Worm (Caenorhabditis elegans) whole organism, young adult: ENCODE measurements around the gene ndua-1.

Experiments
- C17E4.6 ChIP-seq: fragments of 200-800 bp; sonication (Bioruptor generic); IDR thresholded peaks from 2 replicates; pipeline ENCODE4 v1.3.6; 2022; ENCODE audit warnings: missing genetic modification reagents, missing genetic modification characterization, missing compliant biosample characterization
- F23B12.7 ChIP-seq: sonication (generic microtip); optimal IDR thresholded peaks from 2 replicates; lab custom pipeline; 2017; ENCODE audit warnings: missing genetic modification characterization, mild to moderate bottlenecking, missing compliant biosample characterization, antibody characterized with exemption, moderate library complexity; ENCODE audit not compliant: insufficient read depth
- F37B4.10 ChIP-seq: fragments of 200-800 bp; sonication (Bioruptor generic); IDR thresholded peaks from 2 replicates; pipeline ENCODE4 v1.3.6; 2022; ENCODE audit warnings: missing genetic modification characterization, missing compliant biosample characterization
- F39B2.1 ChIP-seq: fragments of 200-800 bp; sonication (Bioruptor generic); IDR thresholded peaks from 2 replicates; pipeline ENCODE4 v1.3.6; 2022; ENCODE audit warnings: missing genetic modification reagents, missing genetic modification characterization, missing compliant biosample characterization
- F49E8.2 ChIP-seq: sonication (generic microtip); optimal IDR thresholded peaks from 3 replicates; lab custom pipeline; 2017; ENCODE audit warnings: missing genetic modification characterization, mild to moderate bottlenecking, missing compliant biosample characterization, antibody characterized with exemption, moderate library complexity; ENCODE audit not compliant: insufficient read depth
- K11D2.4 ChIP-seq: fragments of 200-800 bp; sonication (Bioruptor generic); IDR thresholded peaks from 2 replicates; pipeline ENCODE4 v1.3.6; 2022; ENCODE audit warnings: missing genetic modification reagents, missing genetic modification characterization, missing compliant biosample characterization
- K12H6.12 ChIP-seq: fragments of 200-800 bp; sonication (Bioruptor generic); optimal IDR thresholded peaks from 2 replicates; lab custom pipeline; 2018; ENCODE audit warnings: mild to moderate bottlenecking, missing genetic modification characterization, missing compliant biosample characterization
- Y79H2A.3 ChIP-seq: fragments of 200-800 bp; sonication (Bioruptor generic); conservative IDR thresholded peaks from 2 replicates; pipeline ENCODE4 v1.3.6; 2022; ENCODE audit warnings: missing genetic modification reagents, missing genetic modification characterization, missing compliant biosample characterization
- Y95B8A.8 ChIP-seq: fragments of 200-800 bp; sonication (Bioruptor generic); IDR thresholded peaks from 2 replicates; pipeline ENCODE4 v1.3.6; 2022; ENCODE audit warnings: missing genetic modification reagents, missing genetic modification characterization, missing compliant biosample characterization
- ZK185.1 ChIP-seq: sonication (generic microtip); optimal IDR thresholded peaks from 2 replicates; lab custom pipeline; 2016; ENCODE audit warnings: mild to moderate bottlenecking, missing genetic modification characterization, missing compliant biosample characterization; ENCODE audit not compliant: poor library complexity, severe bottlenecking
- attf-6 ChIP-seq: fragments of 200-800 bp; sonication (Bioruptor generic); IDR thresholded peaks from 2 replicates; pipeline ENCODE4 v1.3.6; 2022; ENCODE audit warnings: missing genetic modification reagents, missing genetic modification characterization, missing compliant biosample characterization
- bed-2 ChIP-seq: fragments of 200-800 bp; sonication (Bioruptor generic); IDR thresholded peaks from 2 replicates; pipeline ENCODE4 v1.3.6; 2022; ENCODE audit warnings: missing genetic modification reagents, missing genetic modification characterization, missing compliant biosample characterization
- ceh-27 ChIP-seq: fragments of 200-800 bp; sonication (Bioruptor generic); optimal IDR thresholded peaks from 2 replicates; lab custom pipeline; 2018; ENCODE audit warnings: mild to moderate bottlenecking, missing genetic modification characterization, moderate library complexity, missing compliant biosample characterization
- ceh-91 ChIP-seq: fragments of 200-800 bp; sonication (Bioruptor generic); IDR thresholded peaks from 2 replicates; pipeline ENCODE4 v1.3.6; 2022; ENCODE audit warnings: missing genetic modification reagents, missing genetic modification characterization, missing compliant biosample characterization
- dox-1 ChIP-seq: fragments of 200-800 bp; sonication (Bioruptor generic); IDR thresholded peaks from 2 replicates; pipeline ENCODE4 v1.3.6; 2022; ENCODE audit warnings: missing genetic modification reagents, missing genetic modification characterization, missing compliant biosample characterization
- efl-1 ChIP-seq: fragments of 150-350 bp; optimal IDR thresholded peaks from 2 replicates; lab custom pipeline; 2014; ENCODE audit warnings: missing biosample characterization, missing genetic modification reagents, missing genetic modification characterization
- egrh-3 ChIP-seq: fragments of 200-800 bp; sonication (Bioruptor generic); IDR thresholded peaks from 2 replicates; pipeline ENCODE4 v1.3.6; 2022; ENCODE audit warnings: missing genetic modification reagents, missing genetic modification characterization, missing compliant biosample characterization
- ets-4 ChIP-seq: fragments of 200-800 bp; sonication (Bioruptor generic); optimal IDR thresholded peaks from 2 replicates; lab custom pipeline; 2018; ENCODE audit warnings: mild to moderate bottlenecking, missing genetic modification characterization, missing compliant biosample characterization
- hlh-26 ChIP-seq: fragments of 200-800 bp; sonication (Bioruptor generic); conservative IDR thresholded peaks from 2 replicates; pipeline ENCODE4 v1.3.6; 2022; ENCODE audit warnings: missing genetic modification reagents, missing genetic modification characterization, missing compliant biosample characterization
- hmg-1.2 ChIP-seq: fragments of 200-800 bp; sonication (Bioruptor generic); IDR thresholded peaks from 2 replicates; pipeline ENCODE4 v1.3.6; 2022; ENCODE audit warnings: missing genetic modification reagents, missing genetic modification characterization, missing compliant biosample characterization
- hsf-1 ChIP-seq: fragments of 200-800 bp; sonication (Bioruptor generic); IDR thresholded peaks from 2 replicates; pipeline ENCODE4 v1.3.6; 2022; ENCODE audit warnings: missing genetic modification reagents, missing genetic modification characterization, missing compliant biosample characterization
- lin-35 ChIP-seq, 3 experiments: fragments of 150-350 bp in 2 of 3; sonication (generic microtip) in 1 of 3; optimal IDR thresholded peaks; 2 replicates each; lab custom pipeline; 2014 to 2018; ENCODE audit warnings: missing biosample characterization in 3 of 3, missing genetic modification characterization in 3 of 3, missing genetic modification reagents in 3 of 3
- mes-4 ChIP-seq: sonication (generic microtip); optimal IDR thresholded peaks from 2 replicates; lab custom pipeline; 2016; ENCODE audit warnings: missing genotype, missing genetic modification characterization, missing compliant biosample characterization
- mxl-1 ChIP-seq: sonication (generic microtip); optimal IDR thresholded peaks from 2 replicates; lab custom pipeline; 2016; ENCODE audit warnings: missing genetic modification characterization, missing compliant biosample characterization
- nfya-2 ChIP-seq: fragments of 200-800 bp; sonication (Bioruptor generic); IDR thresholded peaks from 2 replicates; pipeline ENCODE4 v1.3.6; 2022; ENCODE audit warnings: missing genetic modification reagents, missing genetic modification characterization, missing compliant biosample characterization
- nhr-80 ChIP-seq: sonication (generic microtip); optimal IDR thresholded peaks from 2 replicates; lab custom pipeline; 2016; ENCODE audit warnings: missing genetic modification characterization, missing compliant biosample characterization
- pbrm-1 ChIP-seq: fragments of 200-800 bp; sonication (Bioruptor generic); IDR thresholded peaks from 2 replicates; pipeline ENCODE4 v1.3.6; 2022; ENCODE audit warnings: missing genetic modification reagents, missing genetic modification characterization, missing compliant biosample characterization
- rpc-1 ChIP-seq, 2 experiments: fragments of 150-350 bp in 1 of 2; sonication (generic microtip) in 1 of 2; optimal IDR thresholded peaks; 2 replicates each; lab custom pipeline; 2014 to 2018; ENCODE audit warnings: missing biosample characterization in 1 of 2, missing genetic modification characterization in 1 of 2, missing genetic modification reagents in 1 of 2, missing genotype in 1 of 2
- sdz-38 ChIP-seq: sonication (generic microtip); optimal IDR thresholded peaks from 2 replicates; lab custom pipeline; 2016; ENCODE audit warnings: missing genotype, missing genetic modification characterization, missing compliant biosample characterization
- snpc-3.4 ChIP-seq: sonication (generic microtip); optimal IDR thresholded peaks from 2 replicates; lab custom pipeline; 2017; ENCODE audit warnings: missing genetic modification characterization, mild to moderate bottlenecking, missing compliant biosample characterization, antibody characterized with exemption, moderate library complexity, missing genotype, missing genetic modification reagents
- zfh-2 ChIP-seq: fragments of 200-800 bp; sonication (Bioruptor generic); conservative IDR thresholded peaks from 2 replicates; pipeline ENCODE4 v1.3.6; 2022; ENCODE audit warnings: missing genetic modification reagents, missing genetic modification characterization, missing compliant biosample characterization
- ztf-22 ChIP-seq: fragments of 200-800 bp; sonication (Bioruptor generic); optimal IDR thresholded peaks from 2 replicates; lab custom pipeline; 2018; ENCODE audit warnings: mild to moderate bottlenecking, missing genetic modification characterization, moderate library complexity, missing compliant biosample characterization
- ztf-25 ChIP-seq: fragments of 200-800 bp; sonication (Bioruptor generic); IDR thresholded peaks from 2 replicates; pipeline ENCODE4 v1.3.6; 2022; ENCODE audit warnings: missing genetic modification reagents, missing genetic modification characterization, missing compliant biosample characterization

The ndua-1 gene

DNA sequence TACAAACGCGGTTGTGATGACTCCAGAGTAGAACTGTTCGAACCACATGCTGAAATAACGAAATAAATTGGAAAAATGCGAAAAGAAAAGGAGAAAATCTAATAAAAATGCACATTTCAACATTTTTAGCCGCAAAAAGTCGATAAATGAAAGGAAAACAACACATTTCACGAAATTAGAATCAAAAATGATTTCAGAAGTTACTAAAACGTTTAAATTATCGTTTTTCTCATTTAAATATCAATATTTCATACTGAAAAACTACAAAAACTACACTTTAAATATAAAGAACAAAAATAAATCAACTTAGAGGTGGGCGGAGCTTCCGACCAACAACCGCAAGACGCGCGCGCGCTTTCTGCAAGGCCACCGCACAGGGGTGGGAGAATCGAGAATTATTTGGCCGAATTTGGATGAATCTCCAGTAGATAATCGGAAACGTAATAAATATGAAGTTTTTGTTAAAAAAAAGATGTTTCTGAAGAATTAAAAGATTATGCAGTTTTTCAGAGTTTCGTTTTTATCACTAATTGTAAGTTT, at the start of gene ndua-1 (continued):
- TF ChIP-seq mes-4 (tag; lab: Kevin White, UChicago) (no peak), Y79H2A.3 (GFP tag; lab: Robert Waterston, UW) (no peak)

DNA sequence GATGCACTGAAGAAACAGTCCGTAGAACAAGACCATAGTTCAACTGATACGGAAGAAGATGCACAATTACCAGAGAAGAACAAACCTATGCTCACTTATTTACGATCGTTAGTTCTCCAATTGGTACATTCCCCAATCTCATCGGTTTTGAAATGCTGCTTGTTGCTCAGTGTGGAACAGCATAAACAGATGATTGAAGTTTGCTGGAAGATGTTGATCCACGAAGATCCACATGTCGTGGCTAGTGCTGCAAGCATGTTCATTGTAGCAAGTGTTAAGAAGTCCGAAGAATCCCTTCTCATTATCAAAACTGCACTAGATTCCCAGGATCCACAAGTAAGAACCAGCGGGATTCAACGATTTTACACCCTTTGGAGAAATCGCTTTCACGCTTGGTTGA, 40.2 kb upstream of the ndua-1 start:
- TF ChIP-seq pbrm-1 (GFP tag; lab: Robert Waterston, UW) (no peak), mxl-1 (tag; lab: Kevin White, UChicago) (no peak), attf-6 (GFP tag; lab: Robert Waterston, UW) (no peak), C17E4.6 (GFP tag; lab: Robert Waterston, UW) (no peak), zfh-2 (GFP tag; lab: Robert Waterston, UW) (no peak), rpc-1 (optimal IDR thresholded peaks at IDR 0.05; lab: Kevin White, UChicago) (no peak), rpc-1 (tag; optimal IDR thresholded peaks at IDR 0.05; lab: Kevin White, UChicago) (no peak), dox-1 (no peak), hlh-26 (GFP tag; lab: Robert Waterston, UW) (no peak), ets-4 (GFP tag; lab: Kevin White, UChicago) (no peak), ztf-25 (GFP tag; lab: Robert Waterston, UW) (no peak), ztf-22 (GFP tag; lab: Kevin White, UChicago) (no peak), Y95B8A.8 (GFP tag; lab: Robert Waterston, UW) (no peak), sdz-38 (tag; lab: Kevin White, UChicago) (no peak), bed-2 (GFP tag; lab: Robert Waterston, UW) (no peak), nhr-80 (tag; lab: Kevin White, UChicago) (no peak)

DNA sequence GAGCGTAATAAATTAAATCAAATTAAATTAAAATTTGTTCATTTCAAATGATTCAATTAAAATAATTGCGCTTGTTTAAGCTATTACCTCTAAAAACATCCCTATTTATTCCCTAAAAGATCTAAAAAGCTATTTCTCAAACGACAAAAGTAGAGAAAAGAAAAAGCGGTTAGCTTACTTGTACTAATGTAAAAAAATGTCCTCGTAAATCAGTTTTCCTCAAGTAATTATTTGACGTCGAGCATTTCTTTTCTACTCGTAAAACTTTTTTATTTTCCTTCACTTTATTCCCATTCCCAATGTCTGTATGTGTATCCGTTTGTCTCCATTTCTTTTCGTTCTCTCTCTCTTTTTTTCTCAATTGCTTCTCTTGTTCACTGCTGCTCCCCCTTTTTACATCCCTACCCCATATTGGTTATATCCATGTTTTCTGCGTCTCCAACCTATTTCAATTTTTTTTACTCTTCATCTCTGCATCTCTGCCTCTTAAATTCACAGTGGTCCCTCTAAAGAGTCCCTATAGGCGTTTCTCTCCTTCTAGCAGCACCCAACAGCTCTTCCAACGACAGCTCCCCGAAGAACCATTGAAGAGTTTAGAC, 27.5 kb upstream of the ndua-1 start, which contains the start of gene unc-80:
unc-80 (plus strand) TSS at position 533 of the 599 bp plus-strand sequence.
- no peak for TF ChIP-seq K11D2.4 (GFP tag; lab: Robert Waterston, UW)
- TF ChIP-seq K12H6.12: peak; percentile 47
- TF ChIP-seq hmg-1.2: peak; percentile 58; the same call in 1 of the 2 replicates
- peak in 1 of 3 experiments; percentile 44 for TF ChIP-seq lin-35 (GFP tag; optimal IDR thresholded peaks at IDR 0.05; lab: Kevin White, UChicago)

DNA sequence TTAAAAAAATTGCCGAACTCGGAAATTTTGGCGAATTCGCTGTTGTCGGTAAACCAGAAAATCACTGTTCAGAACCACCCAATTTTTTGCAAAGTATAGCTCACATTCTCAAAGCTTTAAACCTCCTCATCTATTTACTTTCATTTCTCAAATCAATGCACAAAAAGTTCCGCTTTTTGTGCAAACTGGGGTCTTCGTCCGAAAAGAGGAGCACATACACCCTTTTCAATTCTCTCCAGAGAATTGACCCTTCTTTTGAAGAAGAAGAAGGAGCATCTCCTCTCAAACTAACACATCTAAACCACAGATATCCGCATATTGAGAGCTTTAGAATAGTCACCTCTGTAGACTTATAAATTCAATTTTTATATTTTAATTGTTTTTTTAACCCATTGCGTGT, 23.6 kb upstream of the ndua-1 start:
- no peak for TF ChIP-seq egrh-3 (GFP tag; lab: Robert Waterston, UW)
- TF ChIP-seq efl-1 (GFP tag; lab: Kevin White, UChicago): no peak
- TF ChIP-seq snpc-3.4: no peak
- TF ChIP-seq ceh-91 (GFP tag; lab: Robert Waterston, UW): no peak
- no peak for TF ChIP-seq F23B12.7 (tag; lab: Kevin White, UChicago)
- TF ChIP-seq ztf-25 (GFP tag; lab: Robert Waterston, UW): no peak
- TF ChIP-seq nfya-2 (GFP tag; lab: Robert Waterston, UW): no peak
- no peak for TF ChIP-seq F49E8.2 (tag; lab: Kevin White, UChicago)
- TF ChIP-seq F39B2.1 (GFP tag; lab: Robert Waterston, UW): no peak
- no peak for TF ChIP-seq bed-2 (GFP tag; lab: Robert Waterston, UW)
- no peak for TF ChIP-seq hsf-1 (GFP tag; lab: Robert Waterston, UW)
- TF ChIP-seq ceh-27: no peak
- no peak for TF ChIP-seq ZK185.1 (tag; lab: Kevin White, UChicago)
- TF ChIP-seq pbrm-1 (GFP tag; lab: Robert Waterston, UW): no peak
- no peak for TF ChIP-seq hmg-1.2
- TF ChIP-seq hlh-26 (GFP tag; lab: Robert Waterston, UW): no peak
- TF ChIP-seq K12H6.12: no peak
- no peak for TF ChIP-seq F37B4.10 (GFP tag; lab: Robert Waterston, UW)
- TF ChIP-seq zfh-2 (GFP tag; lab: Robert Waterston, UW): no peak
- TF ChIP-seq, all 124 proteins: peak for 0
